Worm (Caenorhabditis elegans) whole organism, mixed stage, embryonic: Measurements from ENCODE around the gene lron-7.
A peak's percentile ranks its signal among the peaks of the same experiment; 100 is the strongest.

Experiments used
- M03D4.4 ChIP-seq: sonication (generic microtip); optimal IDR thresholded peaks from 2 replicates; lab custom pipeline; 2017; ENCODE audit warnings: mild to moderate bottlenecking, missing genetic modification characterization, missing compliant biosample characterization
- bed-3 ChIP-seq: fragments of 200-800 bp; sonication (Bioruptor generic); optimal IDR thresholded peaks from 3 replicates; lab custom pipeline; 2018; ENCODE audit warnings: mild to moderate bottlenecking, missing genetic modification characterization, moderate library complexity, missing compliant biosample characterization
- blmp-1 ChIP-seq: fragments of 150-350 bp; optimal IDR thresholded peaks from 2 replicates; lab custom pipeline; 2014; ENCODE audit warnings: missing biosample characterization, missing genetic modification characterization
- ceh-43 ChIP-seq: fragments of 200-800 bp; sonication (Bioruptor generic); optimal IDR thresholded peaks from 2 replicates; lab custom pipeline; 2018; ENCODE audit warnings: mild to moderate bottlenecking, missing genetic modification characterization, moderate library complexity, missing compliant biosample characterization
- ceh-83 ChIP-seq: fragments of 200-800 bp; sonication (Bioruptor generic); optimal IDR thresholded peaks from 2 replicates; lab custom pipeline; 2018; ENCODE audit warnings: mild to moderate bottlenecking, missing genetic modification characterization, missing compliant biosample characterization
- ces-1 ChIP-seq: fragments of 150-350 bp; optimal IDR thresholded peaks from 2 replicates; lab custom pipeline; 2014; ENCODE audit warnings: missing biosample characterization, missing genetic modification reagents, missing genetic modification characterization
- cnd-1 ChIP-seq: fragments of 200-800 bp; sonication (Bioruptor generic); optimal IDR thresholded peaks from 2 replicates; lab custom pipeline; 2018; ENCODE audit warnings: mild to moderate bottlenecking, missing genetic modification characterization, missing compliant biosample characterization
- elt-1 ChIP-seq: sonication (generic microtip); optimal IDR thresholded peaks from 2 replicates; lab custom pipeline; 2017; ENCODE audit warnings: missing genetic modification characterization, mild to moderate bottlenecking, missing compliant biosample characterization, antibody characterized with exemption, moderate library complexity, borderline replicate concordance; ENCODE audit not compliant: insufficient read depth
- elt-3 ChIP-seq: fragments of 150-350 bp; optimal IDR thresholded peaks from 2 replicates; lab custom pipeline; 2014; ENCODE audit warnings: missing biosample characterization, missing genetic modification characterization
- flh-1 ChIP-seq: fragments of 200-800 bp; sonication (Bioruptor generic); optimal IDR thresholded peaks from 2 replicates; lab custom pipeline; 2018; ENCODE audit warnings: mild to moderate bottlenecking, missing genetic modification characterization, moderate library complexity, missing compliant biosample characterization
- ham-2 ChIP-seq: fragments of 200-800 bp; sonication (Bioruptor generic); optimal IDR thresholded peaks from 2 replicates; lab custom pipeline; 2018; ENCODE audit warnings: mild to moderate bottlenecking, missing genetic modification characterization, missing compliant biosample characterization
- lin-13 ChIP-seq: fragments of 150-350 bp; optimal IDR thresholded peaks from 2 replicates; lab custom pipeline; 2014; ENCODE audit warnings: missing biosample characterization, missing genetic modification characterization
- lin-32 ChIP-seq: fragments of 200-800 bp; sonication (Bioruptor generic); optimal IDR thresholded peaks from 2 replicates; lab custom pipeline; 2018; ENCODE audit warnings: mild to moderate bottlenecking, missing genetic modification characterization, missing compliant biosample characterization
- lsy-2 ChIP-seq: fragments of 150-350 bp; optimal IDR thresholded peaks from 2 replicates; lab custom pipeline; 2014; ENCODE audit warnings: missing biosample characterization, missing genetic modification characterization
- mab-5 ChIP-seq: fragments of 150-350 bp; optimal IDR thresholded peaks from 2 replicates; lab custom pipeline; 2014; ENCODE audit warnings: missing biosample characterization, missing genetic modification characterization
- mep-1 ChIP-seq: fragments of 150-350 bp; optimal IDR thresholded peaks from 2 replicates; lab custom pipeline; 2017; ENCODE audit warnings: missing biosample characterization, missing genetic modification reagents, missing genetic modification characterization, inconsistent platforms
- mls-2 ChIP-seq: sonication (generic microtip); optimal IDR thresholded peaks from 2 replicates; lab custom pipeline; 2016; ENCODE audit warnings: mild to moderate bottlenecking, missing genetic modification characterization, moderate library complexity, missing compliant biosample characterization
- nhr-12 ChIP-seq: fragments of 150-350 bp; optimal IDR thresholded peaks from 2 replicates; lab custom pipeline; 2014; ENCODE audit warnings: missing biosample characterization, missing genetic modification characterization
- nhr-2 ChIP-seq: fragments of 150-350 bp; optimal IDR thresholded peaks from 2 replicates; lab custom pipeline; 2014; ENCODE audit warnings: missing biosample characterization, missing genetic modification characterization
- nhr-237 ChIP-seq: fragments of 150-350 bp; optimal IDR thresholded peaks from 2 replicates; lab custom pipeline; 2014; ENCODE audit warnings: missing biosample characterization, missing genetic modification characterization
- nhr-28 ChIP-seq: fragments of 150-350 bp; optimal IDR thresholded peaks from 2 replicates; lab custom pipeline; 2014; ENCODE audit warnings: missing biosample characterization, missing genetic modification characterization
- pha-4 ChIP-seq: fragments of 150-350 bp; optimal IDR thresholded peaks from 2 replicates; lab custom pipeline; 2018; ENCODE audit warnings: missing biosample characterization, missing genetic modification reagents, missing genetic modification characterization
- sem-2 ChIP-seq: fragments of 200-800 bp; sonication (Bioruptor generic); optimal IDR thresholded peaks from 2 replicates; lab custom pipeline; 2018; ENCODE audit warnings: mild to moderate bottlenecking, missing genetic modification characterization, missing compliant biosample characterization
- snpc-4 ChIP-seq: fragments of 150-350 bp; optimal IDR thresholded peaks from 2 replicates; lab custom pipeline; 2014; ENCODE audit warnings: missing biosample characterization, missing genetic modification characterization
- sptf-1 ChIP-seq: sonication (generic microtip); optimal IDR thresholded peaks from 2 replicates; lab custom pipeline; 2017; ENCODE audit warnings: mild to moderate bottlenecking, missing genetic modification characterization, moderate library complexity, missing compliant biosample characterization
- tbx-8 ChIP-seq: fragments of 200-800 bp; sonication (Bioruptor generic); optimal IDR thresholded peaks from 2 replicates; lab custom pipeline; 2018; ENCODE audit warnings: mild to moderate bottlenecking, missing genetic modification characterization, moderate library complexity, missing compliant biosample characterization
- unc-120 ChIP-seq: sonication (generic microtip); optimal IDR thresholded peaks from 2 replicates; lab custom pipeline; 2017; ENCODE audit warnings: missing genetic modification characterization, missing compliant biosample characterization; ENCODE audit not compliant: poor library complexity, severe bottlenecking
- unc-62 ChIP-seq: fragments of 150-350 bp; optimal IDR thresholded peaks from 2 replicates; lab custom pipeline; 2014; ENCODE audit warnings: missing biosample characterization, missing genetic modification reagents, missing genetic modification characterization
- ztf-11 ChIP-seq: fragments of 150-350 bp; optimal IDR thresholded peaks from 2 replicates; lab custom pipeline; 2014; ENCODE audit warnings: missing biosample characterization, missing genetic modification characterization

The lron-7 gene

DNA sequence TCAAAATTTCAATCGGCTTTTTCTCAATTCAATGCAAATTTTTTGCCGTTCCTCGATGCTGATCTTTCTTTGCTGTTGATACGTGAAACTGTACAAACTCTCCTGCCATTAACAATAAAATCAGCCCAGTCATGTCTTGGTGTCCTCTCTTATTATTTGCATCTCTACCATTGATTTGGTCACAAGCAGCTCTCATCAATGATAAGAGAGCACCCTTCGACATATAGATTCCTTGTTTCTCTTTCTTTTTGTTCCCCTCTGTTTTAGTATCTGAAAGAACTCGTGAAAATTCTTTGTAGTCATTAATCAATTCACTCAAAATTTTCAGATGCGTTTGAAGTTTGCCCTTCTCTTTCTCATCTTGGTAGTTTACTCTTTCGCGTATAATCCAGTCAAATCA lies at the start of gene lron-7:
TSS of gene lron-7 (plus strand) at position 323 of the 400 bp plus-strand sequence.
- TF ChIP-seq elt-3 (tag; lab: Kevin White, UChicago) (no peak), nhr-12 (tag; lab: Kevin White, UChicago) (no peak), nhr-237 (no peak), mls-2 (tag; lab: Kevin White, UChicago) (no peak), mab-5 (tag; lab: Kevin White, UChicago) (no peak), blmp-1 (tag; lab: Kevin White, UChicago) (no peak), tbx-8 (GFP tag; lab: Kevin White, UChicago) (no peak), unc-120 (no peak), sptf-1 (tag; lab: Kevin White, UChicago) (no peak), bed-3 (no peak), ceh-83 (GFP tag; lab: Kevin White, UChicago) (no peak), lsy-2 (tag; lab: Kevin White, UChicago) (no peak)

ce11 chrX:7242878-7243277 lies 49.1 kb upstream of the lron-7 start, which contains the start of gene F46H5.7:
Gene F46H5.7, minus strand, starts transcription at chrX:7242983.
- TF ChIP-seq nhr-28 (tag; lab: Kevin White, UChicago): no peak
- peak; percentile 37 for TF ChIP-seq ceh-83 (GFP tag; lab: Kevin White, UChicago)

ce11 chrX:7244756-7245155 lies 47.2 kb upstream of the lron-7 start:
- TF ChIP-seq ceh-83 (GFP tag; lab: Kevin White, UChicago) (no peak), cnd-1 (tag; lab: Kevin White, UChicago) (no peak), sptf-1 (tag; lab: Kevin White, UChicago) (no peak), M03D4.4 (no peak), mep-1 (tag; lab: Kevin White, UChicago) (no peak)

DNA sequence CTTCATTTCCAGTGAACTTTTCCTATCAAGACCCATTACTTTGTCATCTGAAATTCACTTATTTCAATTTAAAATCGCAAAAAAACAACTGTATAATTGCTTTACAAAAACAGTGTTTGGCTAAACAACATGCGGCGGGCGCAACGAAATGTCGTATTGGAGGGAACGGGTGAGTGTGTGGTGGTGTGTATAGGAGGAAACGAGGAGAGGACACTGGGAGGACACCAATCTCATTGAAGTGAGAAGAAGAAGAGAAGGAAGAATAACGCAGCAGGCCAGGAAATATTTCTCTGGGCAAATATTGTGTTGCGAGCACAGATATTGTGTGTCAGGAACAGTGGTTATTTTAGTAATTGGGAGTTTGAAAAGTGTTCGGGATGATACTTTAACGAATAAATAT lies 37.4 kb upstream of the lron-7 start, which contains the start of gene F46H5.4:
TSS of gene F46H5.4 (minus strand) at position 53 of the 400 bp plus-strand sequence.
- peak; percentile 39 for TF ChIP-seq ces-1 (GFP tag; lab: Kevin White, UChicago)
- TF ChIP-seq bed-3: no peak
- TF ChIP-seq nhr-237: no peak
- TF ChIP-seq mab-5 (tag; lab: Kevin White, UChicago): no peak
- no peak for TF ChIP-seq M03D4.4
- TF ChIP-seq mep-1 (tag; lab: Kevin White, UChicago): peak; percentile 33
- no peak for TF ChIP-seq nhr-28 (tag; lab: Kevin White, UChicago)
- no peak for TF ChIP-seq nhr-12 (tag; lab: Kevin White, UChicago)
- no peak for TF ChIP-seq tbx-8 (GFP tag; lab: Kevin White, UChicago)
- no peak for TF ChIP-seq unc-120
- TF ChIP-seq flh-1 (GFP tag; lab: Kevin White, UChicago): no peak
- TF ChIP-seq ham-2 (GFP tag; lab: Kevin White, UChicago): no peak
- peak; percentile 24 for TF ChIP-seq nhr-2
- no peak for TF ChIP-seq unc-62 (GFP tag; lab: Kevin White, UChicago)
- TF ChIP-seq elt-1 (tag; lab: Kevin White, UChicago): no peak
- peak; percentile 1 for TF ChIP-seq ztf-11 (tag; lab: Kevin White, UChicago)
- no peak for TF ChIP-seq ceh-43 (GFP tag; lab: Kevin White, UChicago)
- no peak for TF ChIP-seq snpc-4 (tag; lab: Kevin White, UChicago)
- no peak for TF ChIP-seq blmp-1 (tag; lab: Kevin White, UChicago)
- TF ChIP-seq lsy-2 (tag; lab: Kevin White, UChicago): no peak
- no peak for TF ChIP-seq mls-2 (tag; lab: Kevin White, UChicago)
- TF ChIP-seq pha-4 (tag; lab: Kevin White, UChicago): peak; percentile 7

- TF ChIP-seq sem-2 (GFP tag; lab: Kevin White, UChicago): no peak
Measured at ce11 chrX:7256891-7257290, 35.0 kb upstream of the lron-7 start, which contains the start of gene F46H5.5. Gene F46H5.5, minus strand, starts transcription at chrX:7256991.

- TF ChIP-seq tbx-8 (GFP tag; lab: Kevin White, UChicago) (no peak), nhr-237 (no peak), snpc-4 (tag; lab: Kevin White, UChicago) (no peak), lin-13 (tag; lab: Kevin White, UChicago) (no peak), nhr-2 (no peak), ham-2 (GFP tag; lab: Kevin White, UChicago) (no peak), lin-32 (GFP tag; lab: Kevin White, UChicago) (no peak), unc-62 (GFP tag; lab: Kevin White, UChicago) (no peak), lsy-2 (tag; lab: Kevin White, UChicago) (no peak), sem-2 (GFP tag; lab: Kevin White, UChicago) (no peak)
Measured at ce11 chrX:7260327-7261019, 31.5 kb upstream of the lron-7 start, which contains the start of gene lact-1. Gene lact-1, minus strand, starts transcription at chrX:7260377.
